Fruit fly (Drosophila melanogaster): Measurements from ENCODE around the gene CG6171.

CG6171 gene

dm6 chr3R:15371833-15372232, 8.2 kb upstream of the CG6171 start, which contains the start of the genes Ccm3 and CG6136 (continued):
- TF ChIP-seq p53 (GFP tag; optimal IDR thresholded peaks at IDR 0.05) (peak; percentile 19), tx (GFP tag; optimal IDR thresholded peaks at IDR 0.05) (peak; percentile 50), inv (GFP tag; IDR thresholded peaks at IDR 0.05; ENCODE audit: partially characterized antibody) (peak; percentile 81), croc (GFP tag; conservative IDR thresholded peaks at IDR 0.05) (no peak; the same call in 2 of the 3 replicates), Ravus (GFP tag; IDR thresholded peaks at IDR 0.05) (no peak), Trl (optimal IDR thresholded peaks at IDR 0.05) (no peak), Trl (GFP tag; optimal IDR thresholded peaks at IDR 0.05) (peak; percentile 63), CG34376 (GFP tag; optimal IDR thresholded peaks at IDR 0.05) (peak; percentile 70), HHEX (GFP tag; optimal IDR thresholded peaks at IDR 0.05) (no peak), CG1602 (GFP tag; optimal IDR thresholded peaks at IDR 0.05) (no peak), CG32767 (GFP tag; IDR thresholded peaks at IDR 0.05) (no peak), CG2116 (GFP tag; optimal IDR thresholded peaks at IDR 0.05) (peak; percentile 90), CG4328 (GFP tag; optimal IDR thresholded peaks at IDR 0.05) (no peak), dmrt11E (tag; optimal IDR thresholded peaks at IDR 0.05) (peak; percentile 10), gt (GFP tag; IDR thresholded peaks at IDR 0.05) (no peak), lilli (GFP tag; optimal IDR thresholded peaks at IDR 0.05) (peak; percentile 52), CG32772 (GFP tag; IDR thresholded peaks at IDR 0.05) (no peak), Camta (GFP tag; optimal IDR thresholded peaks at IDR 0.05) (no peak), CG18476 (GFP tag; optimal IDR thresholded peaks at IDR 0.05) (no peak), hth (optimal IDR thresholded peaks at IDR 0.05) (no peak), CG10565 (GFP tag; optimal IDR thresholded peaks at IDR 0.05) (no peak), BEAF-32 (GFP tag; optimal IDR thresholded peaks at IDR 0.05) (peak; percentile 89), CG2712 (tag; optimal IDR thresholded peaks at IDR 0.05) (peak; percentile 27), her (GFP tag; optimal IDR thresholded peaks at IDR 0.05) (peak; percentile 35), tna (GFP tag; IDR thresholded peaks at IDR 0.05; ENCODE audit: partially characterized antibody) (peak; percentile 89), B-H1 (GFP tag; IDR thresholded peaks at IDR 0.05) (no peak), CG7556 (GFP tag; optimal IDR thresholded peaks at IDR 0.05) (no peak), Elba2 (GFP tag; optimal IDR thresholded peaks at IDR 0.05) (peak; percentile 35), sd (tag; optimal IDR thresholded peaks at IDR 0.05) (no peak), CG33557 (GFP tag; optimal IDR thresholded peaks at IDR 0.05) (no peak), Six4 (GFP tag; optimal IDR thresholded peaks at IDR 0.05) (no peak), ham (GFP tag; IDR thresholded peaks at IDR 0.05) (no peak), jing (GFP tag; optimal IDR thresholded peaks at IDR 0.05) (no peak), Blimp-1 (GFP tag; optimal IDR thresholded peaks at IDR 0.05) (no peak), CG10209 (GFP tag; optimal IDR thresholded peaks at IDR 0.05) (no peak), cg (GFP tag; optimal IDR thresholded peaks at IDR 0.05) (no peak), sug (tag; optimal IDR thresholded peaks at IDR 0.05) (peak; percentile 58), row (GFP tag; IDR thresholded peaks at IDR 0.05) (peak; percentile 17; the same call in 1 of the 3 replicates), CG1529 (GFP tag; optimal IDR thresholded peaks at IDR 0.05) (no peak), Mrtf (GFP tag; IDR thresholded peaks at IDR 0.05) (no peak), CG11247 (GFP tag; IDR thresholded peaks at IDR 0.05) (peak; percentile 44; the same call in 1 of the 2 replicates), lov (optimal IDR thresholded peaks at IDR 0.05) (no peak), lov (GFP tag; IDR thresholded peaks at IDR 0.05) (0 out of 3 replicates have a peak, but pooled peaks have one; percentile 41), Bgb (GFP tag; IDR thresholded peaks at IDR 0.05; ENCODE audit: partially characterized antibody) (peak; percentile 96), bigmax (GFP tag; optimal IDR thresholded peaks at IDR 0.05) (no peak), rib (GFP tag; IDR thresholded peaks at IDR 0.05) (no peak), CG14441 (GFP tag; IDR thresholded peaks at IDR 0.05) (no peak), NC2α (GFP tag; optimal IDR thresholded peaks at IDR 0.05) (no peak), CG8281 (tag; optimal IDR thresholded peaks at IDR 0.05) (no peak), CG8089 (GFP tag; optimal IDR thresholded peaks at IDR 0.05) (no peak), ERR (GFP tag; optimal IDR thresholded peaks at IDR 0.05) (peak; percentile 21), CG2129 (GFP tag; IDR thresholded peaks at IDR 0.05; ENCODE audit: partially characterized antibody) (peak; percentile 77)

Measured in whole organism, embryonic.